Worm (Caenorhabditis elegans) whole organism, late embryonic: ENCODE measurements around the gene col-133.

ENCODE experiments used
- C08G9.2 ChIP-seq: sonication (generic microtip); optimal IDR thresholded peaks from 2 replicates; lab custom pipeline; 2016; ENCODE audit warnings: mild to moderate bottlenecking, missing genetic modification characterization, moderate library complexity, missing compliant biosample characterization
- F13H6.1 ChIP-seq: sonication (generic microtip); optimal IDR thresholded peaks from 2 replicates; lab custom pipeline; 2016; ENCODE audit warnings: missing genetic modification characterization, missing compliant biosample characterization
- K02D7.2 ChIP-seq: sonication (generic microtip); optimal IDR thresholded peaks from 2 replicates; lab custom pipeline; 2017; ENCODE audit warnings: mild to moderate bottlenecking, missing genetic modification characterization, missing compliant biosample characterization
- K09A11.1 ChIP-seq: sonication (generic microtip); optimal IDR thresholded peaks from 2 replicates; lab custom pipeline; 2017; ENCODE audit warnings: antibody characterized with exemption, mild to moderate bottlenecking, missing genetic modification characterization, missing compliant biosample characterization; ENCODE audit not compliant: insufficient read depth
- Y22D7AL.16 ChIP-seq: sonication (generic microtip); optimal IDR thresholded peaks from 2 replicates; lab custom pipeline; 2016; ENCODE audit warnings: missing genetic modification characterization, missing compliant biosample characterization
- ahr-1 ChIP-seq: sonication (generic microtip); optimal IDR thresholded peaks from 2 replicates; lab custom pipeline; 2016; ENCODE audit warnings: missing genetic modification characterization, missing compliant biosample characterization
- ama-1 ChIP-seq: fragments of 150-350 bp; optimal IDR thresholded peaks from 2 replicates; lab custom pipeline; 2014
- ceh-14 ChIP-seq: sonication (generic microtip); optimal IDR thresholded peaks from 2 replicates; lab custom pipeline; 2016; ENCODE audit warnings: missing genotype, missing genetic modification characterization, missing compliant biosample characterization
- ceh-18 ChIP-seq: sonication (generic microtip); optimal IDR thresholded peaks from 2 replicates; lab custom pipeline; 2016; ENCODE audit warnings: missing genetic modification characterization, missing compliant biosample characterization
- ceh-2 ChIP-seq: sonication (generic microtip); optimal IDR thresholded peaks from 2 replicates; lab custom pipeline; 2016; ENCODE audit warnings: missing genotype, missing genetic modification characterization, missing compliant biosample characterization
- ceh-45 ChIP-seq: fragments of 200-800 bp; sonication (Bioruptor generic); IDR thresholded peaks from 2 replicates; pipeline ENCODE4 v1.3.6; 2022; ENCODE audit warnings: missing genetic modification reagents, missing genetic modification characterization, missing compliant biosample characterization
- ceh-48 ChIP-seq: sonication (generic microtip); optimal IDR thresholded peaks from 2 replicates; lab custom pipeline; 2016; ENCODE audit warnings: missing genetic modification characterization, inconsistent platforms, missing compliant biosample characterization
- ceh-6 ChIP-seq: fragments of 200-800 bp; sonication (Bioruptor generic); optimal IDR thresholded peaks from 2 replicates; lab custom pipeline; 2018; ENCODE audit warnings: mild to moderate bottlenecking, missing genetic modification characterization, missing compliant biosample characterization
- che-1 ChIP-seq: sonication (generic microtip); optimal IDR thresholded peaks from 2 replicates; lab custom pipeline; 2016; ENCODE audit warnings: mild to moderate bottlenecking, missing genetic modification characterization, missing compliant biosample characterization
- dve-1 ChIP-seq: sonication (generic microtip); optimal IDR thresholded peaks from 2 replicates; lab custom pipeline; 2017; ENCODE audit warnings: antibody characterized with exemption, mild to moderate bottlenecking, missing genetic modification characterization, missing compliant biosample characterization
- ets-4 ChIP-seq: sonication (generic microtip); optimal IDR thresholded peaks from 2 replicates; lab custom pipeline; 2016; ENCODE audit warnings: missing genetic modification characterization, missing compliant biosample characterization
- fkh-10 ChIP-seq: fragments of 150-350 bp; optimal IDR thresholded peaks from 2 replicates; lab custom pipeline; 2014; ENCODE audit warnings: missing biosample characterization, missing genetic modification reagents, missing genetic modification characterization
- fkh-6 ChIP-seq: sonication (generic microtip); optimal IDR thresholded peaks from 2 replicates; lab custom pipeline; 2016; ENCODE audit warnings: missing genetic modification characterization, missing compliant biosample characterization
- gmeb-2 ChIP-seq: sonication (generic microtip); optimal IDR thresholded peaks from 2 replicates; lab custom pipeline; 2016; ENCODE audit warnings: missing genetic modification characterization, inconsistent platforms, missing compliant biosample characterization
- hlh-13 ChIP-seq: fragments of 200-800 bp; sonication (Bioruptor generic); optimal IDR thresholded peaks from 2 replicates; lab custom pipeline; 2018; ENCODE audit warnings: mild to moderate bottlenecking, missing genetic modification characterization, missing compliant biosample characterization
- hlh-30 ChIP-seq: sonication (generic microtip); optimal IDR thresholded peaks from 2 replicates; lab custom pipeline; 2017; ENCODE audit warnings: antibody characterized with exemption, missing genetic modification characterization, missing compliant biosample characterization; ENCODE audit not compliant: insufficient read depth
- hlh-6 ChIP-seq: sonication (generic microtip); optimal IDR thresholded peaks from 2 replicates; lab custom pipeline; 2016; ENCODE audit warnings: missing genotype, missing genetic modification characterization, missing compliant biosample characterization
- madf-2 ChIP-seq: sonication (generic microtip); optimal IDR thresholded peaks from 2 replicates; lab custom pipeline; 2017; ENCODE audit warnings: missing genetic modification characterization, missing compliant biosample characterization
- nfya-1 ChIP-seq: sonication (generic microtip); optimal IDR thresholded peaks from 2 replicates; lab custom pipeline; 2017; ENCODE audit warnings: missing genetic modification characterization, mild to moderate bottlenecking, missing compliant biosample characterization, antibody characterized with exemption, moderate library complexity
- nhr-232 ChIP-seq: sonication (generic microtip); optimal IDR thresholded peaks from 2 replicates; lab custom pipeline; 2016; ENCODE audit warnings: missing genetic modification characterization, missing compliant biosample characterization
- odd-2 ChIP-seq: sonication (generic microtip); optimal IDR thresholded peaks from 2 replicates; lab custom pipeline; 2017; ENCODE audit warnings: antibody characterized with exemption, mild to moderate bottlenecking, missing genetic modification characterization, missing compliant biosample characterization
- pag-3 ChIP-seq: sonication (generic microtip); optimal IDR thresholded peaks from 2 replicates; lab custom pipeline; 2016; ENCODE audit warnings: missing compliant biosample characterization, missing genetic modification characterization, borderline replicate concordance
- pat-9 ChIP-seq: fragments of 200-800 bp; sonication (Bioruptor generic); optimal IDR thresholded peaks from 2 replicates; lab custom pipeline; 2018; ENCODE audit warnings: mild to moderate bottlenecking, missing genetic modification characterization, moderate library complexity, missing compliant biosample characterization
- pqm-1 ChIP-seq: sonication (generic microtip); optimal IDR thresholded peaks from 2 replicates; lab custom pipeline; 2016; ENCODE audit warnings: missing genetic modification characterization, missing compliant biosample characterization
- pros-1 ChIP-seq: fragments of 150-350 bp; optimal IDR thresholded peaks from 2 replicates; lab custom pipeline; 2014; ENCODE audit warnings: missing biosample characterization, missing genetic modification reagents, missing genetic modification characterization
- ref-2 ChIP-seq: sonication (generic microtip); optimal IDR thresholded peaks from 2 replicates; lab custom pipeline; 2016; ENCODE audit warnings: missing genetic modification characterization, missing compliant biosample characterization
- rnt-1 ChIP-seq: sonication (generic microtip); optimal IDR thresholded peaks from 2 replicates; lab custom pipeline; 2016; ENCODE audit warnings: missing genetic modification characterization, missing compliant biosample characterization
- sox-2 ChIP-seq: fragments of 200-800 bp; sonication (Bioruptor generic); IDR thresholded peaks from 2 replicates; pipeline ENCODE4 v1.3.6; 2022; ENCODE audit warnings: missing genetic modification reagents, missing genetic modification characterization, missing compliant biosample characterization
- sox-4 ChIP-seq: sonication (generic microtip); optimal IDR thresholded peaks from 2 replicates; lab custom pipeline; 2017; ENCODE audit warnings: mild to moderate bottlenecking, missing genetic modification characterization, inconsistent platforms, missing compliant biosample characterization
- tbx-7 ChIP-seq: sonication (generic microtip); optimal IDR thresholded peaks from 2 replicates; lab custom pipeline; 2016; ENCODE audit warnings: missing genotype, missing genetic modification characterization, missing compliant biosample characterization
- unc-3 ChIP-seq, 2 experiments: fragments of 200-800 bp in 1 of 2; sonication (Bioruptor generic) in 1 of 2; sonication (generic microtip) in 1 of 2; conservative IDR thresholded peaks in 1 of 2; optimal IDR thresholded peaks in 1 of 2; 2 replicates each; pipeline versions ENCODE4 v1.3.6 to Lab custom; 2016 to 2022; ENCODE audit warnings: missing compliant biosample characterization in 2 of 2, missing genetic modification characterization in 2 of 2, missing genetic modification reagents in 1 of 2
- unc-42 ChIP-seq: sonication (generic microtip); optimal IDR thresholded peaks from 2 replicates; lab custom pipeline; 2016; ENCODE audit warnings: missing genotype, missing genetic modification characterization, missing compliant biosample characterization
- zip-5 ChIP-seq: sonication (generic microtip); optimal IDR thresholded peaks from 2 replicates; lab custom pipeline; 2016; ENCODE audit warnings: missing genetic modification characterization, missing compliant biosample characterization
- ztf-16 ChIP-seq: sonication (generic microtip); optimal IDR thresholded peaks from 2 replicates; lab custom pipeline; 2017; ENCODE audit warnings: missing genetic modification characterization, missing compliant biosample characterization

Gene col-133

ce11 chrIV:14119327-14119726 is 20.2 kb upstream of the col-133 start:
- peak; percentile 98 for TF ChIP-seq nfya-1
- TF ChIP-seq K09A11.1 (tag; lab: Kevin White, UChicago) = no peak
- no peak for TF ChIP-seq tbx-7 (tag; lab: Kevin White, UChicago)
- TF ChIP-seq ref-2 = no peak

- TF ChIP-seq madf-2 (tag; lab: Kevin White, UChicago) (no peak), ahr-1 (tag; lab: Kevin White, UChicago) (no peak), rnt-1 (tag; lab: Kevin White, UChicago) (no peak), ref-2 (no peak), pag-3 (tag; lab: Kevin White, UChicago) (no peak), hlh-6 (tag; lab: Kevin White, UChicago) (no peak), pat-9 (no peak), sox-4 (no peak), ceh-48 (tag; lab: Kevin White, UChicago) (no peak), dve-1 (tag; lab: Kevin White, UChicago) (no peak), unc-42 (tag; lab: Kevin White, UChicago) (no peak), ceh-18 (no peak), zip-5 (tag; lab: Kevin White, UChicago) (no peak), hlh-30 (no peak), ceh-14 (no peak), ceh-45 (no peak), che-1 (no peak)
These were observed 16.4 kb upstream of the col-133 start for ce11 chrIV:14115556-14115955.

ce11 chrIV:14115045-14115444 is 15.9 kb upstream of the col-133 start:
- no peak for TF ChIP-seq unc-3 (GFP tag; conservative IDR thresholded peaks at IDR 0.05; lab: Robert Waterston, UW)
- TF ChIP-seq unc-3 (tag; optimal IDR thresholded peaks at IDR 0.05; lab: Kevin White, UChicago) = no peak
- no peak for TF ChIP-seq hlh-13 (GFP tag; lab: Kevin White, UChicago)
- no peak for TF ChIP-seq nhr-232 (tag; lab: Kevin White, UChicago)
- TF ChIP-seq Y22D7AL.16 = no peak
- TF ChIP-seq nfya-1 = no peak
- no peak for TF ChIP-seq ceh-6 (GFP tag; lab: Kevin White, UChicago)
- no peak for TF ChIP-seq F13H6.1 (tag; lab: Kevin White, UChicago)
- no peak for TF ChIP-seq sox-2
- no peak for TF ChIP-seq ceh-2 (tag; lab: Kevin White, UChicago)
- TF ChIP-seq ets-4 (tag; lab: Kevin White, UChicago) = no peak
- TF ChIP-seq pqm-1 (tag; lab: Kevin White, UChicago) = no peak
- no peak for TF ChIP-seq hlh-6 (tag; lab: Kevin White, UChicago)
- no peak for TF ChIP-seq che-1
- TF ChIP-seq K02D7.2 (tag; lab: Kevin White, UChicago) = no peak
- TF ChIP-seq pros-1 = no peak
- no peak for TF ChIP-seq ama-1 (lab: Kevin White, UChicago)
- TF ChIP-seq ref-2 = no peak
- TF ChIP-seq, all 69 proteins: peak for 0

ce11 chrIV:14114357-14114756 is 15.2 kb upstream of the col-133 start:
- TF ChIP-seq hlh-30 (no peak), che-1 (no peak), odd-2 (no peak), fkh-6 (tag; lab: Kevin White, UChicago) (no peak), C08G9.2 (no peak), fkh-10 (no peak), ztf-16 (tag; lab: Kevin White, UChicago) (no peak), nhr-232 (tag; lab: Kevin White, UChicago) (no peak), ahr-1 (tag; lab: Kevin White, UChicago) (no peak), unc-42 (tag; lab: Kevin White, UChicago) (no peak), tbx-7 (tag; lab: Kevin White, UChicago) (no peak), ceh-2 (tag; lab: Kevin White, UChicago) (no peak), gmeb-2 (no peak)
